Fruit fly (Drosophila melanogaster) whole organism, embryonic: Measurements from ENCODE around the gene Eip75B.

Experiments used
- Asciz ChIP-seq: fragments of 200-800 bp; sonication (Bioruptor generic); optimal IDR thresholded peaks from 2 replicates; lab custom pipeline; 2017; ENCODE audit warnings: missing biosample characterization, mild to moderate bottlenecking, missing genetic modification characterization, missing genetic modification reagents
- CG10462 ChIP-seq: fragments of 200-800 bp; sonication (Bioruptor generic); optimal IDR thresholded peaks from 2 replicates; lab custom pipeline; 2016; ENCODE audit warnings: missing biosample characterization, missing genetic modification characterization
- CG10654 ChIP-seq: fragments of 200-800 bp; sonication (Bioruptor generic); optimal IDR thresholded peaks from 2 replicates; lab custom pipeline; 2016; ENCODE audit warnings: missing biosample characterization, missing genetic modification characterization
- CG11085 ChIP-seq: fragments of 200-800 bp; sonication (Bioruptor generic); IDR thresholded peaks from 2 replicates; pipeline ENCODE4 v1.3.6; 2022; ENCODE audit warnings: missing biosample characterization, missing genetic modification characterization
- CG1233 ChIP-seq: fragments of 200-800 bp; sonication (Bioruptor generic); optimal IDR thresholded peaks from 4 replicates; lab custom pipeline; 2018; ENCODE audit warnings: missing biosample characterization, mild to moderate bottlenecking, missing genetic modification characterization
- CG12769 ChIP-seq: fragments of 200-800 bp; sonication (Bioruptor generic); optimal IDR thresholded peaks from 2 replicates; lab custom pipeline; 2019; ENCODE audit warnings: missing biosample characterization, mild to moderate bottlenecking, missing genetic modification characterization, moderate library complexity
- CG13296 ChIP-seq: fragments of 200-800 bp; sonication (Bioruptor generic); optimal IDR thresholded peaks from 3 replicates; lab custom pipeline; 2018; ENCODE audit warnings: missing biosample characterization, mild to moderate bottlenecking, missing genetic modification characterization
- CG15601 ChIP-seq: fragments of 200-800 bp; sonication (Bioruptor generic); optimal IDR thresholded peaks from 3 replicates; lab custom pipeline; 2019; ENCODE audit warnings: missing biosample characterization, mild to moderate bottlenecking, missing genetic modification characterization, moderate library complexity
- CG17385 ChIP-seq: fragments of 200-800 bp; sonication (Bioruptor generic); optimal IDR thresholded peaks from 3 replicates; lab custom pipeline; 2018; ENCODE audit warnings: missing biosample characterization, mild to moderate bottlenecking, missing genetic modification characterization
- CG30431 ChIP-seq: fragments of 200-800 bp; sonication (Bioruptor generic); optimal IDR thresholded peaks from 2 replicates; lab custom pipeline; 2017; ENCODE audit warnings: missing biosample characterization, missing genetic modification characterization
- CG31388 ChIP-seq: fragments of 200-800 bp; sonication (Bioruptor generic); optimal IDR thresholded peaks from 2 replicates; lab custom pipeline; 2016; ENCODE audit warnings: missing biosample characterization, missing genetic modification characterization
- CG34376 ChIP-seq: fragments of 200-800 bp; sonication (Bioruptor generic); optimal IDR thresholded peaks from 2 replicates; lab custom pipeline; 2018; ENCODE audit warnings: missing biosample characterization, mild to moderate bottlenecking, missing genetic modification characterization
- CG4328 ChIP-seq: fragments of 200-800 bp; sonication (Bioruptor generic); optimal IDR thresholded peaks from 3 replicates; lab custom pipeline; 2017; ENCODE audit warnings: missing biosample characterization, missing genetic modification reagents, missing genetic modification characterization
- CG4617 ChIP-seq: fragments of 200-800 bp; sonication (Bioruptor generic); optimal IDR thresholded peaks from 3 replicates; lab custom pipeline; 2016; ENCODE audit warnings: missing biosample characterization, missing genetic modification characterization, borderline replicate concordance
- CG5953 ChIP-seq: fragments of 200-800 bp; sonication (Bioruptor generic); IDR thresholded peaks from 2 replicates; pipeline ENCODE4 v1.3.6; 2022; ENCODE audit warnings: missing biosample characterization, missing genetic modification characterization
- CG7786 ChIP-seq: fragments of 200-800 bp; sonication (Bioruptor generic); optimal IDR thresholded peaks from 2 replicates; lab custom pipeline; 2016; ENCODE audit warnings: missing biosample characterization, missing genetic modification characterization
- CG8478 ChIP-seq: fragments of >200 bp; optimal IDR thresholded peaks from 2 replicates; lab custom pipeline; 2018
- CG9932 ChIP-seq: fragments of 200-800 bp; sonication (Bioruptor generic); IDR thresholded peaks from 2 replicates; pipeline ENCODE4 v1.3.6; 2022; ENCODE audit warnings: missing biosample characterization, missing genetic modification characterization
- CTCF ChIP-seq: fragments of 200-800 bp; sonication (Bioruptor generic); optimal IDR thresholded peaks from 2 replicates; lab custom pipeline; 2017; ENCODE audit warnings: missing biosample characterization, mild to moderate bottlenecking, missing genetic modification characterization, moderate library complexity
- Deaf1 ChIP-seq: fragments of 200-800 bp; optimal IDR thresholded peaks from 3 replicates; lab custom pipeline; 2019; ENCODE audit warnings: missing biosample characterization, mild to moderate bottlenecking, missing genetic modification characterization, moderate library complexity
- E2f1 ChIP-seq: fragments of 200-800 bp; sonication (Bioruptor generic); IDR thresholded peaks from 2 replicates; pipeline ENCODE4 v1.3.6; 2022; ENCODE audit warnings: missing biosample characterization, missing genetic modification characterization
- E2f2 ChIP-seq: fragments of 200-800 bp; sonication (Bioruptor generic); IDR thresholded peaks from 2 replicates; pipeline ENCODE4 v1.3.6; 2022; ENCODE audit warnings: missing biosample characterization, missing genetic modification characterization
- ERR ChIP-seq: fragments of 200-800 bp; sonication (Bioruptor generic); optimal IDR thresholded peaks from 2 replicates; lab custom pipeline; 2016; ENCODE audit warnings: missing biosample characterization, missing genetic modification characterization
- Fer3 ChIP-seq: fragments of 200-800 bp; sonication (Bioruptor generic); optimal IDR thresholded peaks from 2 replicates; lab custom pipeline; 2018; ENCODE audit warnings: missing biosample characterization, mild to moderate bottlenecking, missing genetic modification characterization, moderate library complexity
- HHEX ChIP-seq: fragments of 200-800 bp; sonication (Bioruptor generic); optimal IDR thresholded peaks from 3 replicates; lab custom pipeline; 2017; ENCODE audit warnings: missing biosample characterization, mild to moderate bottlenecking, missing genetic modification characterization, missing genetic modification reagents
- MTF-1 ChIP-seq: fragments of 200-800 bp; sonication (Bioruptor generic); optimal IDR thresholded peaks from 2 replicates; lab custom pipeline; 2018; ENCODE audit warnings: missing biosample characterization, mild to moderate bottlenecking, missing genetic modification characterization, borderline replicate concordance
- Mes4 ChIP-seq: fragments of 200-800 bp; sonication (Bioruptor generic); optimal IDR thresholded peaks from 2 replicates; lab custom pipeline; 2016; ENCODE audit warnings: missing biosample characterization, missing genetic modification characterization
- NK7.1 ChIP-seq: fragments of 200-800 bp; sonication (Bioruptor generic); optimal IDR thresholded peaks from 3 replicates; lab custom pipeline; 2016; ENCODE audit warnings: missing biosample characterization, missing genetic modification characterization
- Nf-YC ChIP-seq: fragments of 200-800 bp; optimal IDR thresholded peaks from 3 replicates; lab custom pipeline; 2019; ENCODE audit warnings: missing biosample characterization, mild to moderate bottlenecking, missing genetic modification characterization, moderate library complexity
- NfI ChIP-seq: fragments of 200-800 bp; sonication (Bioruptor generic); optimal IDR thresholded peaks from 3 replicates; lab custom pipeline; 2018; ENCODE audit warnings: missing biosample characterization, mild to moderate bottlenecking, missing genetic modification characterization, moderate library complexity
- PHDP ChIP-seq: fragments of 200-800 bp; sonication (Bioruptor generic); optimal IDR thresholded peaks from 3 replicates; lab custom pipeline; 2018; ENCODE audit warnings: missing biosample characterization, mild to moderate bottlenecking, missing genetic modification characterization, moderate library complexity
- Ptx1 ChIP-seq: fragments of 200-800 bp; sonication (Bioruptor generic); IDR thresholded peaks from 2 replicates; pipeline ENCODE4 v1.3.6; 2022; ENCODE audit warnings: missing biosample characterization, missing genetic modification characterization
- Trl ChIP-seq, 3 experiments: fragments of >200 bp in 2 of 3; fragments of 200-800 bp in 1 of 3; sonication (Bioruptor generic) in 1 of 3; optimal IDR thresholded peaks; 2 replicates in 1 of 3; 3 replicates in 2 of 3; lab custom pipeline; 2016 to 2017; ENCODE audit warnings: missing biosample characterization in 1 of 3, missing genetic modification characterization in 1 of 3
- al ChIP-seq: fragments of 200-800 bp; sonication (Bioruptor generic); IDR thresholded peaks from 2 replicates; pipeline ENCODE4 v1.3.6; 2022; ENCODE audit warnings: missing biosample characterization, missing genetic modification characterization
- dysf ChIP-seq: fragments of 200-800 bp; sonication (Bioruptor generic); IDR thresholded peaks from 3 replicates; pipeline ENCODE4 v1.3.6; 2022; ENCODE audit warnings: missing biosample characterization, missing genetic modification characterization
- gce ChIP-seq: fragments of 200-800 bp; sonication (Bioruptor generic); IDR thresholded peaks from 3 replicates; pipeline ENCODE4 v1.3.6; 2022; ENCODE audit warnings: missing biosample characterization, missing genetic modification characterization
- ham ChIP-seq: fragments of 200-800 bp; sonication (Bioruptor generic); IDR thresholded peaks from 2 replicates; pipeline ENCODE4 v1.3.6; 2022; ENCODE audit warnings: missing biosample characterization, missing genetic modification characterization
- inv ChIP-seq: fragments of 200-800 bp; sonication (Bioruptor generic); IDR thresholded peaks from 2 replicates; pipeline ENCODE4 v1.3.6; 2022; ENCODE audit warnings: missing biosample characterization, missing genetic modification characterization; ENCODE audit not compliant: partially characterized antibody
- jumu ChIP-seq: fragments of 200-800 bp; sonication (Bioruptor generic); optimal IDR thresholded peaks from 3 replicates; lab custom pipeline; 2016; ENCODE audit warnings: missing biosample characterization, missing genetic modification characterization
- lbe ChIP-seq: fragments of 200-800 bp; sonication (Bioruptor generic); optimal IDR thresholded peaks from 2 replicates; lab custom pipeline; 2016; ENCODE audit warnings: missing biosample characterization, mild to moderate bottlenecking, missing genetic modification characterization
- oc ChIP-seq: fragments of 200-800 bp; sonication (Bioruptor generic); optimal IDR thresholded peaks from 2 replicates; lab custom pipeline; 2018; ENCODE audit warnings: missing biosample characterization, mild to moderate bottlenecking, missing genetic modification characterization, moderate library complexity
- odd ChIP-seq: fragments of 200-800 bp; sonication (Bioruptor generic); optimal IDR thresholded peaks from 2 replicates; lab custom pipeline; 2017; ENCODE audit warnings: missing biosample characterization, mild to moderate bottlenecking, missing genetic modification characterization
- sens ChIP-seq: fragments of 200-800 bp; sonication (Bioruptor generic); peaks from one replicate; lab custom pipeline; 2016; ENCODE audit warnings: missing biosample characterization, missing genetic modification characterization
- sob ChIP-seq: fragments of 200-800 bp; sonication (Bioruptor generic); IDR thresholded peaks from 2 replicates; pipeline ENCODE4 v1.3.6; 2022; ENCODE audit warnings: missing biosample characterization, missing genetic modification characterization
- sqz ChIP-seq: fragments of 200-800 bp; sonication (Bioruptor generic); optimal IDR thresholded peaks from 3 replicates; lab custom pipeline; 2018; ENCODE audit warnings: missing biosample characterization, mild to moderate bottlenecking, missing genetic modification characterization
- sug ChIP-seq: fragments of 200-800 bp; optimal IDR thresholded peaks from 2 replicates; lab custom pipeline; 2019; ENCODE audit warnings: missing biosample characterization, mild to moderate bottlenecking, missing genetic modification characterization, moderate library complexity
- tin ChIP-seq: fragments of 200-800 bp; sonication (Bioruptor generic); optimal IDR thresholded peaks from 3 replicates; lab custom pipeline; 2016; ENCODE audit warnings: missing biosample characterization, missing genetic modification characterization
- vnd ChIP-seq: fragments of 200-800 bp; sonication (Bioruptor generic); IDR thresholded peaks from 3 replicates; pipeline ENCODE4 v1.3.6; 2022; ENCODE audit warnings: missing biosample characterization, missing genetic modification characterization; ENCODE audit not compliant: partially characterized antibody
- zfh1 ChIP-seq: fragments of 200-800 bp; sonication (Bioruptor generic); IDR thresholded peaks from 3 replicates; pipeline ENCODE4 v1.3.6; 2022; ENCODE audit warnings: missing biosample characterization, missing genetic modification characterization

Gene Eip75B

DNA sequence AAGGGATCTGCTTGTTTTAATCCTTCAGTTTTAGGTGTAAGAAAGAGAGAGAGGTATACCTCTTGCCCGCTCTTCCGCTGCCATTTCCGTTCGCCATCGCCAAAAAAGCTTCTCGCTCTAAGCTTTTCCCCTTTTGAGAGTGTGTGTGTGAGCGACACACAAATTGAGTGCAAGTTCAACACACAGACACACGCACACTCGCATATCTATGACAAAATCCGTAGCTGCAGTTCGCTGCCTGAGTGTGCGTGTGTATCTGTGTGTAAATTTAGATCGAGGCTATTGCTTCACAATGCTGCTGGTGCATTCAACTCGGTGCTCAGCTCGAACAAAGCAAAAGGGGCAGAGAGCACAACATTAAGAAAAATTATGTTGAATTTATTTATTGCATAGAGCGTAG lies 43.6 kb downstream of the Eip75B start (continued):
- TF ChIP-seq gce (GFP tag; lab: Robert Waterston, UW) (0 out of 3 replicates have a peak, but pooled peaks have one; percentile 21), CG30431 (GFP tag; lab: Kevin White, UChicago) (no peak), lbe (no peak), CG10462 (GFP tag; lab: Kevin White, UChicago) (no peak), CG11085 (GFP tag; lab: Robert Waterston, UW) (no peak), oc (tag; lab: Kevin White, UChicago) (no peak), sug (tag; lab: Kevin White, UChicago) (no peak), CG31388 (GFP tag; lab: Kevin White, UChicago) (no peak), CG8478 (peak; percentile 64), MTF-1 (GFP tag; lab: Kevin White, UChicago) (peak; percentile 54), al (GFP tag; lab: Robert Waterston, UW) (no peak), sob (GFP tag; lab: Robert Waterston, UW) (no peak), vnd (GFP tag; lab: Robert Waterston, UW) (no peak), CG10654 (GFP tag; lab: Kevin White, UChicago) (no peak), E2f1 (GFP tag; lab: Robert Waterston, UW) (no peak), Fer3 (peak; percentile 28), CG12769 (tag; lab: Kevin White, UChicago) (no peak), HHEX (peak; percentile 48), CTCF (peak; percentile 61), jumu (GFP tag; lab: Kevin White, UChicago) (no peak), CG13296 (peak; percentile 64), E2f2 (GFP tag; lab: Robert Waterston, UW) (no peak), CG4328 (GFP tag; lab: Kevin White, UChicago) (peak; percentile 29), CG5953 (GFP tag; lab: Robert Waterston, UW) (no peak), CG9932 (GFP tag; lab: Robert Waterston, UW) (no peak), ERR (no peak), CG7786 (GFP tag; lab: Kevin White, UChicago) (no peak), odd (GFP tag; lab: Kevin White, UChicago) (peak; percentile 45), Deaf1 (tag; lab: Kevin White, UChicago) (peak; percentile 62), CG15601 (tag; lab: Kevin White, UChicago) (no peak), CG34376 (peak; percentile 39), Trl (optimal IDR thresholded peaks at IDR 0.05; lab: Kevin White, UChicago) (peak; percentile 30 to 43), Trl (GFP tag; optimal IDR thresholded peaks at IDR 0.05; lab: Kevin White, UChicago) (no peak), Asciz (peak; percentile 25), NK7.1 (GFP tag; lab: Kevin White, UChicago) (no peak), sqz (GFP tag; lab: Kevin White, UChicago) (peak; percentile 37), dysf (GFP tag; lab: Robert Waterston, UW) (0 out of 3 replicates have a peak, but pooled peaks have one; percentile 8), Ptx1 (GFP tag; lab: Robert Waterston, UW) (no peak), sens (GFP tag; lab: Kevin White, UChicago) (peak; percentile 18), NfI (GFP tag; lab: Kevin White, UChicago) (peak; percentile 35), Mes4 (GFP tag; lab: Kevin White, UChicago) (no peak), inv (no peak), CG1233 (GFP tag; lab: Kevin White, UChicago) (peak; percentile 19), CG4617 (GFP tag; lab: Kevin White, UChicago) (no peak), ham (GFP tag; lab: Robert Waterston, UW) (no peak), PHDP (tag; lab: Kevin White, UChicago) (peak; percentile 34), zfh1 (GFP tag; lab: Robert Waterston, UW) (no peak), Nf-YC (tag; lab: Kevin White, UChicago) (peak; percentile 52), CG17385 (peak; percentile 38), tin (no peak)
